Fruit fly (Drosophila melanogaster) whole organism, embryonic: ENCODE measurements around the gene Ret.

Experiments
- Blimp-1 ChIP-seq: fragments of 200-800 bp; sonication (Bioruptor generic); optimal IDR thresholded peaks from 3 replicates; lab custom pipeline; 2018; ENCODE audit warnings: missing biosample characterization, missing genetic modification characterization, mild to moderate bottlenecking, moderate library complexity, missing genetic modification reagents
- BtbVII ChIP-seq: fragments of 200-800 bp; sonication (Bioruptor generic); optimal IDR thresholded peaks from 3 replicates; lab custom pipeline; 2017; ENCODE audit warnings: missing biosample characterization, mild to moderate bottlenecking, missing genetic modification characterization
- Bteb2 ChIP-seq: fragments of 200-800 bp; sonication (Bioruptor generic); optimal IDR thresholded peaks from 2 replicates; lab custom pipeline; 2016; ENCODE audit warnings: missing biosample characterization, missing genetic modification characterization
- CG10543 ChIP-seq: fragments of 200-800 bp; sonication (Bioruptor generic); optimal IDR thresholded peaks from 3 replicates; lab custom pipeline; 2017; ENCODE audit warnings: missing biosample characterization, mild to moderate bottlenecking, missing genetic modification characterization, moderate library complexity
- CG10565 ChIP-seq: fragments of 200-800 bp; sonication (Bioruptor generic); optimal IDR thresholded peaks from 3 replicates; lab custom pipeline; 2016; ENCODE audit warnings: missing biosample characterization, mild to moderate bottlenecking, missing genetic modification characterization
- CG10654 ChIP-seq: fragments of 200-800 bp; sonication (Bioruptor generic); optimal IDR thresholded peaks from 2 replicates; lab custom pipeline; 2016; ENCODE audit warnings: missing biosample characterization, missing genetic modification characterization
- CG11504 ChIP-seq: fragments of 200-800 bp; sonication (Bioruptor generic); optimal IDR thresholded peaks from 3 replicates; lab custom pipeline; 2019; ENCODE audit warnings: missing biosample characterization, mild to moderate bottlenecking, missing genetic modification characterization, moderate library complexity
- CG12071 ChIP-seq: fragments of 200-800 bp; sonication (Bioruptor generic); optimal IDR thresholded peaks from 3 replicates; lab custom pipeline; 2018; ENCODE audit warnings: missing biosample characterization, mild to moderate bottlenecking, missing genetic modification characterization
- CG12155 ChIP-seq: fragments of 200-800 bp; sonication (Bioruptor generic); optimal IDR thresholded peaks from 3 replicates; lab custom pipeline; 2016; ENCODE audit warnings: missing biosample characterization, missing genetic modification characterization
- CG13296 ChIP-seq: fragments of 200-800 bp; sonication (Bioruptor generic); optimal IDR thresholded peaks from 3 replicates; lab custom pipeline; 2018; ENCODE audit warnings: missing biosample characterization, mild to moderate bottlenecking, missing genetic modification characterization
- CG13624 ChIP-seq: fragments of 200-800 bp; sonication (Bioruptor generic); optimal IDR thresholded peaks from 2 replicates; lab custom pipeline; 2016; ENCODE audit warnings: missing biosample characterization, missing genetic modification characterization
- CG1529 ChIP-seq: fragments of 200-800 bp; sonication (Bioruptor generic); optimal IDR thresholded peaks from 3 replicates; lab custom pipeline; 2018; ENCODE audit warnings: missing biosample characterization, missing genetic modification characterization
- CG15479 ChIP-seq: fragments of 200-800 bp; sonication (Bioruptor generic); optimal IDR thresholded peaks from 3 replicates; lab custom pipeline; 2019; ENCODE audit warnings: missing biosample characterization, mild to moderate bottlenecking, missing genetic modification characterization, moderate library complexity
- CG15696 ChIP-seq: fragments of 200-800 bp; sonication (Bioruptor generic); optimal IDR thresholded peaks from 2 replicates; lab custom pipeline; 2019; ENCODE audit warnings: missing biosample characterization, mild to moderate bottlenecking, missing genetic modification characterization, moderate library complexity
- CG17802 ChIP-seq: fragments of 200-800 bp; sonication (Bioruptor generic); optimal IDR thresholded peaks from 2 replicates; lab custom pipeline; 2018; ENCODE audit warnings: missing biosample characterization, mild to moderate bottlenecking, missing genetic modification characterization, moderate library complexity
- CG2678 ChIP-seq: fragments of 200-800 bp; sonication (Bioruptor generic); optimal IDR thresholded peaks from 3 replicates; lab custom pipeline; 2019; ENCODE audit warnings: missing biosample characterization, mild to moderate bottlenecking, missing genetic modification characterization, moderate library complexity
- CG42726 ChIP-seq: fragments of 200-800 bp; sonication (Bioruptor generic); IDR thresholded peaks from 2 replicates; pipeline ENCODE4 v1.3.6; 2022; ENCODE audit warnings: missing biosample characterization, missing genetic modification characterization; ENCODE audit not compliant: partially characterized antibody
- CG4328 ChIP-seq: fragments of 200-800 bp; sonication (Bioruptor generic); optimal IDR thresholded peaks from 3 replicates; lab custom pipeline; 2017; ENCODE audit warnings: missing biosample characterization, missing genetic modification reagents, missing genetic modification characterization
- CG4360 ChIP-seq: fragments of 200-800 bp; sonication (Bioruptor generic); IDR thresholded peaks from 2 replicates; pipeline ENCODE4 v1.3.6; 2022; ENCODE audit warnings: missing biosample characterization, missing genetic modification characterization
- CG43689 ChIP-seq: fragments of 200-800 bp; sonication (Bioruptor generic); IDR thresholded peaks from 2 replicates; pipeline ENCODE4 v1.3.6; 2022; ENCODE audit warnings: missing biosample characterization, missing genetic modification characterization
- CG4820 ChIP-seq: fragments of 200-800 bp; sonication (Bioruptor generic); optimal IDR thresholded peaks from 3 replicates; lab custom pipeline; 2016; ENCODE audit warnings: missing biosample characterization, missing genetic modification characterization
- CG7357 ChIP-seq: fragments of 200-800 bp; sonication (Bioruptor generic); IDR thresholded peaks from 3 replicates; pipeline ENCODE4 v1.3.6; 2022; ENCODE audit warnings: missing biosample characterization, missing genetic modification characterization
- CG7745 ChIP-seq: fragments of 200-800 bp; sonication (Bioruptor generic); optimal IDR thresholded peaks from 2 replicates; lab custom pipeline; 2018; ENCODE audit warnings: missing biosample characterization, mild to moderate bottlenecking, missing genetic modification characterization, moderate library complexity
- CG9215 ChIP-seq: fragments of 200-800 bp; sonication (Bioruptor generic); IDR thresholded peaks from 2 replicates; pipeline ENCODE4 v1.3.6; 2022; ENCODE audit warnings: missing biosample characterization, missing genetic modification characterization
- CG9609 ChIP-seq: fragments of 200-800 bp; sonication (Bioruptor generic); optimal IDR thresholded peaks from 3 replicates; lab custom pipeline; 2016; ENCODE audit warnings: missing biosample characterization, missing genetic modification characterization
- CG9817 ChIP-seq: fragments of 200-800 bp; sonication (Bioruptor generic); optimal IDR thresholded peaks from 2 replicates; lab custom pipeline; 2018; ENCODE audit warnings: missing biosample characterization, mild to moderate bottlenecking, missing genetic modification characterization, moderate library complexity
- D ChIP-seq, 2 experiments: fragments of 200-800 bp in 1 of 2; fragments of >200 bp in 1 of 2; sonication (Bioruptor generic) in 1 of 2; optimal IDR thresholded peaks; 2 replicates in 1 of 2; 3 replicates in 1 of 2; lab custom pipeline; 2017; ENCODE audit warnings: mild to moderate bottlenecking in 1 of 2, missing biosample characterization in 1 of 2, missing genetic modification characterization in 1 of 2, missing genetic modification reagents in 1 of 2
- D19A ChIP-seq: fragments of 200-800 bp; optimal IDR thresholded peaks from 3 replicates; lab custom pipeline; 2019; ENCODE audit warnings: missing biosample characterization, mild to moderate bottlenecking, missing genetic modification characterization, moderate library complexity
- Hmr ChIP-seq: fragments of 200-800 bp; sonication (Bioruptor generic); optimal IDR thresholded peaks from 3 replicates; lab custom pipeline; 2017; ENCODE audit warnings: mild to moderate bottlenecking, missing biosample characterization, missing genetic modification reagents, missing genetic modification characterization
- Max ChIP-seq: fragments of 200-800 bp; sonication (Bioruptor generic); optimal IDR thresholded peaks from 2 replicates; lab custom pipeline; 2016; ENCODE audit warnings: missing biosample characterization, mild to moderate bottlenecking, missing genetic modification characterization
- Nf-YA ChIP-seq: fragments of 200-800 bp; sonication (Bioruptor generic); IDR thresholded peaks from 2 replicates; pipeline ENCODE4 v1.3.6; 2022; ENCODE audit warnings: missing biosample characterization, missing genetic modification characterization
- PHDP ChIP-seq: fragments of 200-800 bp; sonication (Bioruptor generic); optimal IDR thresholded peaks from 3 replicates; lab custom pipeline; 2018; ENCODE audit warnings: missing biosample characterization, mild to moderate bottlenecking, missing genetic modification characterization, moderate library complexity
- Rfx ChIP-seq: fragments of 200-800 bp; sonication (Bioruptor generic); IDR thresholded peaks from 2 replicates; pipeline ENCODE4 v1.3.6; 2022; ENCODE audit warnings: missing biosample characterization, missing genetic modification characterization
- Six4 ChIP-seq: fragments of 200-800 bp; sonication (Bioruptor generic); optimal IDR thresholded peaks from 2 replicates; lab custom pipeline; 2016; ENCODE audit warnings: missing biosample characterization, missing genetic modification characterization
- Xrp1 ChIP-seq: fragments of 200-800 bp; sonication (Bioruptor generic); IDR thresholded peaks from 2 replicates; pipeline ENCODE4 v1.3.6; 2022; ENCODE audit warnings: missing biosample characterization, missing genetic modification characterization
- amos ChIP-seq: fragments of 200-800 bp; sonication (Bioruptor generic); IDR thresholded peaks from 2 replicates; pipeline ENCODE4 v1.3.6; 2022; ENCODE audit warnings: missing biosample characterization, missing genetic modification characterization; ENCODE audit not compliant: partially characterized antibody
- br ChIP-seq: fragments of >200 bp; optimal IDR thresholded peaks from 2 replicates; lab custom pipeline; 2017
- cato ChIP-seq: fragments of 200-800 bp; sonication (Bioruptor generic); optimal IDR thresholded peaks from 2 replicates; lab custom pipeline; 2016; ENCODE audit warnings: missing biosample characterization, missing genetic modification characterization, borderline replicate concordance
- crc ChIP-seq: fragments of 200-800 bp; sonication (Bioruptor generic); optimal IDR thresholded peaks from 2 replicates; lab custom pipeline; 2016; ENCODE audit warnings: missing biosample characterization, missing genetic modification characterization
- dimm ChIP-seq: fragments of 200-800 bp; sonication (Bioruptor generic); IDR thresholded peaks from 2 replicates; pipeline ENCODE4 v1.3.6; 2022; ENCODE audit warnings: missing biosample characterization, missing genetic modification characterization
- ems ChIP-seq: fragments of 200-800 bp; sonication (Bioruptor generic); optimal IDR thresholded peaks from 3 replicates; lab custom pipeline; 2016; ENCODE audit warnings: missing biosample characterization, missing genetic modification characterization
- lola ChIP-seq, 3 experiments: fragments of >200 bp in 2 of 3; fragments of 200-800 bp in 1 of 3; sonication (Bioruptor generic) in 1 of 3; optimal IDR thresholded peaks; 2 replicates each; lab custom pipeline; 2017 to 2019; ENCODE audit warnings: missing biosample characterization in 3 of 3, missing genetic modification characterization in 3 of 3, mild to moderate bottlenecking in 1 of 3, moderate library complexity in 1 of 3
- nau ChIP-seq: fragments of 200-800 bp; sonication (Bioruptor generic); optimal IDR thresholded peaks from 3 replicates; lab custom pipeline; 2017; ENCODE audit warnings: missing biosample characterization, mild to moderate bottlenecking, missing genetic modification characterization, missing genetic modification reagents
- odd ChIP-seq: fragments of 200-800 bp; sonication (Bioruptor generic); optimal IDR thresholded peaks from 2 replicates; lab custom pipeline; 2017; ENCODE audit warnings: missing biosample characterization, mild to moderate bottlenecking, missing genetic modification characterization
- peb ChIP-seq: fragments of 200-800 bp; sonication (Bioruptor generic); IDR thresholded peaks from 2 replicates; pipeline ENCODE4 v1.3.6; 2022; ENCODE audit warnings: missing biosample characterization, missing genetic modification characterization
- pita ChIP-seq: fragments of 200-800 bp; sonication (Bioruptor generic); optimal IDR thresholded peaks from 2 replicates; lab custom pipeline; 2017; ENCODE audit warnings: missing biosample characterization, mild to moderate bottlenecking, missing genetic modification characterization
- repo ChIP-seq: fragments of 200-800 bp; sonication (Bioruptor generic); optimal IDR thresholded peaks from 2 replicates; lab custom pipeline; 2016; ENCODE audit warnings: missing biosample characterization, missing genetic modification characterization
- scrt ChIP-seq: fragments of 200-800 bp; sonication (Bioruptor generic); optimal IDR thresholded peaks from 2 replicates; lab custom pipeline; 2018; ENCODE audit warnings: missing biosample characterization, mild to moderate bottlenecking, missing genetic modification characterization, moderate library complexity
- sd ChIP-seq: fragments of 200-800 bp; sonication (Bioruptor generic); optimal IDR thresholded peaks from 3 replicates; lab custom pipeline; 2018; ENCODE audit warnings: missing biosample characterization, mild to moderate bottlenecking, missing genetic modification characterization, moderate library complexity
- sna ChIP-seq: fragments of 200-800 bp; sonication (Bioruptor generic); IDR thresholded peaks from 2 replicates; pipeline ENCODE4 v1.3.6; 2022; ENCODE audit warnings: missing biosample characterization, missing genetic modification characterization; ENCODE audit not compliant: partially characterized antibody
- wdn ChIP-seq: fragments of 200-800 bp; sonication (Bioruptor generic); IDR thresholded peaks from 2 replicates; pipeline ENCODE4 v1.3.6; 2022; ENCODE audit warnings: missing biosample characterization, missing genetic modification characterization

Ret gene

DNA sequence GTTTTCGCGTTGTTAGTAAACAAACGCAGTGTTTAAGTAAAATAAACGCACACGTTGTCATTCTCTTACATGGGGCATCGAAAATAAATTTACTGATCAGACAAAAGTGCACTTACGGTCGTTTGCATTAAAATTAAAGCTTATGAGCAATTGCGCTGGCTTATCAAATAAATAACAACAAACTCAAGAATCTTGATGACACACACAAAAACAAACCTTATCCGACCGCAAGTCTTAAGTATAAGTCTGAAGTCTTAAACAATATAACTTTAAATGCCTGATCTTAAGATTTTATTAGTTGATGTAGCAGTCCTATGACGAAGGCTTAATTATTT lies 20.3 kb upstream of the Ret start:
- TF ChIP-seq CG7357 = no peak
- no peak for TF ChIP-seq amos (GFP tag; lab: Robert Waterston, UW)
- no peak for TF ChIP-seq CG10654 (GFP tag; lab: Kevin White, UChicago)
- no peak for TF ChIP-seq cato (GFP tag; lab: Kevin White, UChicago)
- peak; percentile 24 for TF ChIP-seq CG4328
- no peak for TF ChIP-seq CG10543
- TF ChIP-seq CG1529 (GFP tag; lab: Kevin White, UChicago) = peak; percentile 15
- TF ChIP-seq pita = no peak
- no peak for TF ChIP-seq Rfx (GFP tag; lab: Robert Waterston, UW)
- no peak for TF ChIP-seq dimm (GFP tag; lab: Robert Waterston, UW)
- TF ChIP-seq CG4820 (GFP tag; lab: Kevin White, UChicago) = no peak
- no peak for TF ChIP-seq odd
- TF ChIP-seq CG11504 (tag; lab: Kevin White, UChicago) = peak; percentile 15
- TF ChIP-seq CG12155 (GFP tag; lab: Kevin White, UChicago) = no peak
- TF ChIP-seq Bteb2 (GFP tag; lab: Kevin White, UChicago) = no peak
- no peak for TF ChIP-seq Blimp-1
- TF ChIP-seq nau = no peak
- no peak for TF ChIP-seq Nf-YA (GFP tag; lab: Robert Waterston, UW)
- no peak for TF ChIP-seq D (optimal IDR thresholded peaks at IDR 0.05; lab: Kevin White, UChicago)
- TF ChIP-seq D (GFP tag; optimal IDR thresholded peaks at IDR 0.05; lab: Kevin White, UChicago) = no peak
- TF ChIP-seq sd (tag; lab: Kevin White, UChicago) = peak; percentile 23
- TF ChIP-seq PHDP (tag; lab: Kevin White, UChicago) = peak; percentile 18
- no peak for TF ChIP-seq CG15696 (tag; lab: Kevin White, UChicago)
- no peak for TF ChIP-seq Hmr
- no peak for TF ChIP-seq ems
- TF ChIP-seq CG9215 = no peak
- peak; percentile 23; the same call in 1 of the 2 replicates for TF ChIP-seq Xrp1 (GFP tag; lab: Robert Waterston, UW)
- no peak for TF ChIP-seq CG9817 (tag; lab: Kevin White, UChicago)
- no peak for TF ChIP-seq peb (GFP tag; lab: Robert Waterston, UW)
- TF ChIP-seq CG7745 (tag; lab: Kevin White, UChicago) = no peak
- TF ChIP-seq lola (GFP tag; optimal IDR thresholded peaks at IDR 0.05; lab: Kevin White, UChicago) = peak in 1 of 3 experiments; percentile 39
- no peak for TF ChIP-seq Six4 (GFP tag; lab: Kevin White, UChicago)
- TF ChIP-seq CG17802 = no peak
- peak; percentile 26 for TF ChIP-seq CG2678
- TF ChIP-seq BtbVII (GFP tag; lab: Kevin White, UChicago) = peak; percentile 30
- no peak for TF ChIP-seq scrt (GFP tag; lab: Kevin White, UChicago)
- no peak for TF ChIP-seq crc (GFP tag; lab: Kevin White, UChicago)
- TF ChIP-seq CG13624 (GFP tag; lab: Kevin White, UChicago) = no peak
- TF ChIP-seq wdn (GFP tag; lab: Robert Waterston, UW) = no peak
- peak; percentile 41 for TF ChIP-seq CG12071
- no peak for TF ChIP-seq CG4360
- no peak for TF ChIP-seq CG15479 (GFP tag; lab: Kevin White, UChicago)
- TF ChIP-seq br (lab: Kevin White, UChicago) = no peak
- TF ChIP-seq CG43689 (GFP tag; lab: Robert Waterston, UW) = no peak
- TF ChIP-seq CG10565 (GFP tag; lab: Kevin White, UChicago) = no peak
- TF ChIP-seq D19A = peak; percentile 30
- no peak for TF ChIP-seq CG42726 (GFP tag; lab: Robert Waterston, UW)
- TF ChIP-seq repo (GFP tag; lab: Kevin White, UChicago) = no peak
- TF ChIP-seq CG13296 (GFP tag; lab: Kevin White, UChicago) = peak; percentile 64
- no peak for TF ChIP-seq CG9609
- TF ChIP-seq Max = no peak
- TF ChIP-seq sna = no peak
